Fruit fly (Drosophila melanogaster) whole organism, embryonic: Measurements from ENCODE around the gene CG3457.

Experiments used
- Adf1 ChIP-seq: fragments of 200-800 bp; sonication (Bioruptor generic); IDR thresholded peaks from 2 replicates; pipeline ENCODE4 v1.3.6; 2022; ENCODE audit warnings: missing biosample characterization, missing genetic modification characterization
- CG11247 ChIP-seq: fragments of 200-800 bp; sonication (Bioruptor generic); IDR thresholded peaks from 2 replicates; pipeline ENCODE4 v1.3.6; 2022; ENCODE audit warnings: missing biosample characterization, missing genetic modification characterization
- CG1233 ChIP-seq: fragments of 200-800 bp; sonication (Bioruptor generic); optimal IDR thresholded peaks from 4 replicates; lab custom pipeline; 2018; ENCODE audit warnings: missing biosample characterization, mild to moderate bottlenecking, missing genetic modification characterization
- CG14860 ChIP-seq: fragments of 200-800 bp; sonication (Bioruptor generic); IDR thresholded peaks from 3 replicates; pipeline ENCODE4 v1.3.6; 2022; ENCODE audit warnings: missing biosample characterization, missing genetic modification characterization; ENCODE audit not compliant: partially characterized antibody
- CG16863 ChIP-seq: fragments of 200-800 bp; sonication (Bioruptor generic); optimal IDR thresholded peaks from 3 replicates; lab custom pipeline; 2016; ENCODE audit warnings: missing biosample characterization, missing genetic modification characterization
- CG17361 ChIP-seq: fragments of 200-800 bp; sonication (Bioruptor generic); IDR thresholded peaks from 3 replicates; pipeline ENCODE4 v1.3.6; 2022; ENCODE audit warnings: missing biosample characterization, missing genetic modification characterization
- CG18011 ChIP-seq: fragments of 200-800 bp; sonication (Bioruptor generic); optimal IDR thresholded peaks from 2 replicates; lab custom pipeline; 2017; ENCODE audit warnings: missing biosample characterization, missing genetic modification characterization, mild to moderate bottlenecking, moderate library complexity, missing genotype
- CG18599 ChIP-seq: fragments of 200-800 bp; sonication (Bioruptor generic); optimal IDR thresholded peaks from 3 replicates; lab custom pipeline; 2017; ENCODE audit warnings: missing biosample characterization, missing genetic modification characterization, mild to moderate bottlenecking, moderate library complexity, missing genetic modification reagents
- CG30020 ChIP-seq: fragments of 200-800 bp; optimal IDR thresholded peaks from 2 replicates; lab custom pipeline; 2019; ENCODE audit warnings: missing biosample characterization, mild to moderate bottlenecking, missing genetic modification characterization, moderate library complexity
- CG31441 ChIP-seq: fragments of 200-800 bp; sonication (Bioruptor generic); IDR thresholded peaks from 2 replicates; pipeline ENCODE4 v1.3.6; 2022; ENCODE audit warnings: missing biosample characterization, missing genetic modification characterization
- CG33557 ChIP-seq: fragments of 200-800 bp; sonication (Bioruptor generic); optimal IDR thresholded peaks from 2 replicates; lab custom pipeline; 2019; ENCODE audit warnings: missing biosample characterization, mild to moderate bottlenecking, missing genetic modification characterization, moderate library complexity
- CG4360 ChIP-seq: fragments of 200-800 bp; sonication (Bioruptor generic); IDR thresholded peaks from 2 replicates; pipeline ENCODE4 v1.3.6; 2022; ENCODE audit warnings: missing biosample characterization, missing genetic modification characterization
- CG43689 ChIP-seq: fragments of 200-800 bp; sonication (Bioruptor generic); IDR thresholded peaks from 2 replicates; pipeline ENCODE4 v1.3.6; 2022; ENCODE audit warnings: missing biosample characterization, missing genetic modification characterization
- CG7357 ChIP-seq: fragments of 200-800 bp; sonication (Bioruptor generic); IDR thresholded peaks from 3 replicates; pipeline ENCODE4 v1.3.6; 2022; ENCODE audit warnings: missing biosample characterization, missing genetic modification characterization
- CG9727 ChIP-seq: fragments of 200-800 bp; sonication (Bioruptor generic); optimal IDR thresholded peaks from 3 replicates; lab custom pipeline; 2017; ENCODE audit warnings: missing biosample characterization, mild to moderate bottlenecking, missing genetic modification characterization
- Camta ChIP-seq: fragments of 200-800 bp; sonication (Bioruptor generic); optimal IDR thresholded peaks from 2 replicates; lab custom pipeline; 2016; ENCODE audit warnings: missing biosample characterization, missing genetic modification characterization
- D ChIP-seq, 2 experiments: fragments of 200-800 bp in 1 of 2; fragments of >200 bp in 1 of 2; sonication (Bioruptor generic) in 1 of 2; optimal IDR thresholded peaks; 2 replicates in 1 of 2; 3 replicates in 1 of 2; lab custom pipeline; 2017; ENCODE audit warnings: mild to moderate bottlenecking in 1 of 2, missing biosample characterization in 1 of 2, missing genetic modification characterization in 1 of 2, missing genetic modification reagents in 1 of 2
- Dip3 ChIP-seq: fragments of 200-800 bp; sonication (Bioruptor generic); optimal IDR thresholded peaks from 3 replicates; lab custom pipeline; 2016; ENCODE audit warnings: missing biosample characterization, missing genetic modification characterization
- Ets97D ChIP-seq: fragments of 200-800 bp; sonication (Bioruptor generic); optimal IDR thresholded peaks from 3 replicates; lab custom pipeline; 2016; ENCODE audit warnings: missing biosample characterization, missing genetic modification characterization
- Fer1 ChIP-seq: fragments of 200-800 bp; sonication (Bioruptor generic); optimal IDR thresholded peaks from 2 replicates; lab custom pipeline; 2017; ENCODE audit warnings: missing biosample characterization, mild to moderate bottlenecking, missing genetic modification characterization
- Meics ChIP-seq: fragments of 200-800 bp; sonication (Bioruptor generic); optimal IDR thresholded peaks from 2 replicates; lab custom pipeline; 2017; ENCODE audit warnings: missing biosample characterization, mild to moderate bottlenecking, missing genetic modification characterization
- Poxn ChIP-seq: fragments of 200-800 bp; sonication (Bioruptor generic); IDR thresholded peaks from 2 replicates; pipeline ENCODE4 v1.3.6; 2022; ENCODE audit warnings: missing biosample characterization, missing genetic modification characterization
- Stat92E ChIP-seq, 3 experiments: fragments of >200 bp in 2 of 3; fragments of 200-800 bp in 1 of 3; sonication (Bioruptor generic) in 1 of 3; optimal IDR thresholded peaks; 2 replicates each; lab custom pipeline; 2017 to 2019; ENCODE audit warnings: missing biosample characterization in 3 of 3, missing genetic modification characterization in 3 of 3, mild to moderate bottlenecking in 1 of 3, moderate library complexity in 1 of 3
- Xbp1 ChIP-seq: fragments of 200-800 bp; sonication (Bioruptor generic); optimal IDR thresholded peaks from 3 replicates; lab custom pipeline; 2016; ENCODE audit warnings: missing biosample characterization, mild to moderate bottlenecking, missing genetic modification characterization
- ato ChIP-seq: fragments of 200-800 bp; sonication (Bioruptor generic); IDR thresholded peaks from 2 replicates; pipeline ENCODE4 v1.3.6; 2022; ENCODE audit warnings: missing biosample characterization, missing genetic modification characterization; ENCODE audit not compliant: partially characterized antibody
- bcd ChIP-seq: fragments of 200-800 bp; sonication (Bioruptor generic); optimal IDR thresholded peaks from 2 replicates; lab custom pipeline; 2017; ENCODE audit warnings: missing biosample characterization, mild to moderate bottlenecking, missing genetic modification characterization
- caup ChIP-seq: fragments of 200-800 bp; sonication (Bioruptor generic); optimal IDR thresholded peaks from 3 replicates; lab custom pipeline; 2017; ENCODE audit warnings: missing biosample characterization, mild to moderate bottlenecking, missing genetic modification characterization, moderate library complexity; ENCODE audit not compliant: severe bottlenecking
- croc ChIP-seq: fragments of 200-800 bp; sonication (Bioruptor generic); conservative IDR thresholded peaks from 3 replicates; pipeline ENCODE4 v1.3.6; 2022; ENCODE audit warnings: missing biosample characterization, missing genetic modification characterization
- cwo ChIP-seq: fragments of 200-800 bp; sonication (Bioruptor generic); optimal IDR thresholded peaks from 3 replicates; lab custom pipeline; 2017; ENCODE audit warnings: missing biosample characterization, missing genetic modification characterization, mild to moderate bottlenecking, moderate library complexity, missing genetic modification reagents
- dmrt99B ChIP-seq: fragments of 200-800 bp; sonication (Bioruptor generic); optimal IDR thresholded peaks from 2 replicates; lab custom pipeline; 2018; ENCODE audit warnings: missing biosample characterization, mild to moderate bottlenecking, missing genetic modification characterization, moderate library complexity
- fu2 ChIP-seq: fragments of 200-800 bp; sonication (Bioruptor generic); optimal IDR thresholded peaks from 2 replicates; lab custom pipeline; 2016; ENCODE audit warnings: missing biosample characterization, missing genetic modification characterization
- hb ChIP-seq: fragments of 200-800 bp; sonication (Bioruptor generic); IDR thresholded peaks from 3 replicates; pipeline ENCODE4 v1.3.6; 2022; ENCODE audit warnings: missing biosample characterization, missing genetic modification characterization; ENCODE audit not compliant: partially characterized antibody
- hkb ChIP-seq, 2 experiments: fragments of 200-800 bp in 1 of 2; fragments of >200 bp in 1 of 2; sonication (Bioruptor generic) in 1 of 2; IDR thresholded peaks in 1 of 2; optimal IDR thresholded peaks in 1 of 2; 2 replicates each; pipeline versions ENCODE4 v1.3.6 to Lab custom; 2017 to 2022; ENCODE audit warnings: missing biosample characterization in 1 of 2, missing genetic modification characterization in 1 of 2
- jing ChIP-seq: fragments of 200-800 bp; sonication (Bioruptor generic); optimal IDR thresholded peaks from 2 replicates; lab custom pipeline; 2018; ENCODE audit warnings: missing biosample characterization, mild to moderate bottlenecking, missing genetic modification characterization
- kni ChIP-seq: fragments of 200-800 bp; sonication (Bioruptor generic); optimal IDR thresholded peaks from 3 replicates; lab custom pipeline; 2017; ENCODE audit warnings: mild to moderate bottlenecking, missing biosample characterization, missing genetic modification reagents, missing genetic modification characterization
- prd ChIP-seq, 3 experiments: fragments of >200 bp in 2 of 3; fragments of 200-800 bp in 1 of 3; sonication (Bioruptor generic) in 1 of 3; optimal IDR thresholded peaks in 2 of 3; IDR thresholded peaks in 1 of 3; 2 replicates in 2 of 3; 3 replicates in 1 of 3; pipeline versions ENCODE4 v1.3.6 to Lab custom; 2017 to 2022; ENCODE audit warnings: missing biosample characterization in 1 of 3, missing genetic modification characterization in 1 of 3
- rib ChIP-seq: fragments of 200-800 bp; sonication (Bioruptor generic); IDR thresholded peaks from 2 replicates; pipeline ENCODE4 v1.3.6; 2022; ENCODE audit warnings: missing biosample characterization, missing genetic modification characterization
- shn ChIP-seq: fragments of 200-800 bp; sonication (Bioruptor generic); optimal IDR thresholded peaks from 3 replicates; lab custom pipeline; 2016; ENCODE audit warnings: missing biosample characterization, missing genetic modification characterization
- tgo ChIP-seq: fragments of 200-800 bp; sonication (Bioruptor generic); IDR thresholded peaks from 3 replicates; pipeline ENCODE4 v1.3.6; 2022; ENCODE audit warnings: missing biosample characterization, missing genetic modification characterization
- trem ChIP-seq: fragments of 200-800 bp; optimal IDR thresholded peaks from 3 replicates; lab custom pipeline; 2019; ENCODE audit warnings: missing biosample characterization, mild to moderate bottlenecking, missing genetic modification characterization, moderate library complexity
- zf30C ChIP-seq: fragments of 200-800 bp; sonication (Bioruptor generic); optimal IDR thresholded peaks from 3 replicates; lab custom pipeline; 2018; ENCODE audit warnings: missing biosample characterization, mild to moderate bottlenecking, missing genetic modification characterization

The CG3457 gene

dm6 chrX:2145690-2146470 lies 41.7 kb upstream of the CG3457 start (continued):
- peak; percentile 42 for TF ChIP-seq bcd (GFP tag; lab: Kevin White, UChicago)
- TF ChIP-seq shn (GFP tag; lab: Kevin White, UChicago): peak; percentile 22
- TF ChIP-seq Meics (GFP tag; lab: Kevin White, UChicago): peak; percentile 60
- TF ChIP-seq zf30C (GFP tag; lab: Kevin White, UChicago): no peak
- peak; percentile 7 for TF ChIP-seq caup (GFP tag; lab: Kevin White, UChicago)
- no peak for TF ChIP-seq CG18011 (GFP tag; lab: Kevin White, UChicago)
- TF ChIP-seq Fer1 (GFP tag; lab: Kevin White, UChicago): peak; percentile 29
- TF ChIP-seq CG33557 (GFP tag; lab: Kevin White, UChicago): peak; percentile 42
- peak; percentile 12 for TF ChIP-seq cwo (GFP tag; lab: Kevin White, UChicago)
- TF ChIP-seq Ets97D: no peak
- TF ChIP-seq CG18599: peak; percentile 64
- TF ChIP-seq hb: peak; percentile 77; the same call in 2 of the 3 replicates
- TF ChIP-seq rib (GFP tag; lab: Robert Waterston, UW): 0 out of 2 replicates have a peak, but pooled peaks have one; percentile 37
- TF ChIP-seq Poxn: no peak
- no peak for TF ChIP-seq trem
- TF ChIP-seq dmrt99B (tag; lab: Kevin White, UChicago): peak; percentile 44
- peak; percentile 26 for TF ChIP-seq Xbp1
- TF ChIP-seq prd (optimal IDR thresholded peaks at IDR 0.05; lab: Kevin White, UChicago): no peak
- peak; percentile 38; the same call in 1 of the 3 replicates for TF ChIP-seq prd (GFP tag; IDR thresholded peaks at IDR 0.05; lab: Robert Waterston, UW)
- no peak for TF ChIP-seq CG43689 (GFP tag; lab: Robert Waterston, UW)
- peak; percentile 17 for TF ChIP-seq CG1233
- peak; percentile 55 for TF ChIP-seq kni (GFP tag; lab: Kevin White, UChicago)
- 0 out of 2 replicates have a peak, but pooled peaks have one; percentile 6 for TF ChIP-seq CG11247 (GFP tag; lab: Robert Waterston, UW)
- peak; percentile 78 for TF ChIP-seq CG14860
- TF ChIP-seq Dip3 (GFP tag; lab: Kevin White, UChicago): peak; percentile 40
- peak; percentile 30 for TF ChIP-seq fu2 (GFP tag; lab: Kevin White, UChicago)
- TF ChIP-seq CG31441 (GFP tag; lab: Robert Waterston, UW): peak; percentile 36; the same call in 1 of the 2 replicates
- TF ChIP-seq hkb (optimal IDR thresholded peaks at IDR 0.05; lab: Kevin White, UChicago): no peak
- 0 out of 2 replicates have a peak, but pooled peaks have one; percentile 29 for TF ChIP-seq hkb (GFP tag; IDR thresholded peaks at IDR 0.05; lab: Robert Waterston, UW)
- TF ChIP-seq ato (GFP tag; lab: Robert Waterston, UW): no peak
- peak; percentile 60 for TF ChIP-seq CG9727 (GFP tag; lab: Kevin White, UChicago)
- no peak; the same call in 2 of the 3 replicates for TF ChIP-seq tgo
- TF ChIP-seq Camta: peak; percentile 7
- TF ChIP-seq CG16863: no peak
- no peak for TF ChIP-seq Adf1 (GFP tag; lab: Robert Waterston, UW)
- peak; percentile 83 for TF ChIP-seq CG4360 (GFP tag; lab: Robert Waterston, UW)
- peak in 1 of 3 experiments; percentile 3 for TF ChIP-seq Stat92E (GFP tag; optimal IDR thresholded peaks at IDR 0.05; lab: Kevin White, UChicago)
- TF ChIP-seq D (optimal IDR thresholded peaks at IDR 0.05; lab: Kevin White, UChicago): peak; percentile 13
- TF ChIP-seq D (GFP tag; optimal IDR thresholded peaks at IDR 0.05; lab: Kevin White, UChicago): no peak
- no peak for TF ChIP-seq CG30020 (tag; lab: Kevin White, UChicago)
- TF ChIP-seq croc (GFP tag; lab: Robert Waterston, UW): no peak
- peak; percentile 38; the same call in 1 of the 3 replicates for TF ChIP-seq CG7357
- peak; percentile 0 for TF ChIP-seq jing (GFP tag; lab: Kevin White, UChicago)
- peak; percentile 51; the same call in 1 of the 3 replicates for TF ChIP-seq CG17361 (GFP tag; lab: Robert Waterston, UW)
